Worm (Caenorhabditis elegans) whole organism, late embryonic: ENCODE results near the gene imp-2.
A peak's percentile ranks its signal among the peaks of the same experiment; 100 is the strongest.

ENCODE experiments used
- T23F11.4 ChIP-seq: fragments of 200-800 bp; sonication (Bioruptor generic); optimal IDR thresholded peaks from 2 replicates; lab custom pipeline; 2018; ENCODE audit warnings: mild to moderate bottlenecking, missing genetic modification characterization, missing compliant biosample characterization
- ahr-1 ChIP-seq: sonication (generic microtip); optimal IDR thresholded peaks from 2 replicates; lab custom pipeline; 2016; ENCODE audit warnings: missing genetic modification characterization, missing compliant biosample characterization
- ceh-14 ChIP-seq: sonication (generic microtip); optimal IDR thresholded peaks from 2 replicates; lab custom pipeline; 2016; ENCODE audit warnings: missing genotype, missing genetic modification characterization, missing compliant biosample characterization
- ceh-18 ChIP-seq: sonication (generic microtip); optimal IDR thresholded peaks from 2 replicates; lab custom pipeline; 2016; ENCODE audit warnings: missing genetic modification characterization, missing compliant biosample characterization
- ceh-22 ChIP-seq: sonication (generic microtip); optimal IDR thresholded peaks from 2 replicates; lab custom pipeline; 2017; ENCODE audit warnings: missing biosample characterization, missing genetic modification characterization
- ceh-24 ChIP-seq: sonication (generic microtip); optimal IDR thresholded peaks from 2 replicates; lab custom pipeline; 2016; ENCODE audit warnings: mild to moderate bottlenecking, missing genetic modification characterization, missing compliant biosample characterization
- ceh-30 ChIP-seq: fragments of 150-350 bp; optimal IDR thresholded peaks from 2 replicates; lab custom pipeline; 2014; ENCODE audit warnings: missing biosample characterization, missing genetic modification characterization
- ceh-45 ChIP-seq: fragments of 200-800 bp; sonication (Bioruptor generic); IDR thresholded peaks from 2 replicates; pipeline ENCODE4 v1.3.6; 2022; ENCODE audit warnings: missing genetic modification reagents, missing genetic modification characterization, missing compliant biosample characterization
- ceh-48 ChIP-seq: sonication (generic microtip); optimal IDR thresholded peaks from 2 replicates; lab custom pipeline; 2016; ENCODE audit warnings: missing genetic modification characterization, inconsistent platforms, missing compliant biosample characterization
- ceh-6 ChIP-seq: fragments of 200-800 bp; sonication (Bioruptor generic); optimal IDR thresholded peaks from 2 replicates; lab custom pipeline; 2018; ENCODE audit warnings: mild to moderate bottlenecking, missing genetic modification characterization, missing compliant biosample characterization
- che-1 ChIP-seq: sonication (generic microtip); optimal IDR thresholded peaks from 2 replicates; lab custom pipeline; 2016; ENCODE audit warnings: mild to moderate bottlenecking, missing genetic modification characterization, missing compliant biosample characterization
- elt-2 ChIP-seq: sonication (generic microtip); optimal IDR thresholded peaks from 2 replicates; lab custom pipeline; 2016; ENCODE audit warnings: missing genetic modification reagents, missing genetic modification characterization, missing compliant biosample characterization
- elt-4 ChIP-seq: sonication (generic microtip); optimal IDR thresholded peaks from 2 replicates; lab custom pipeline; 2016; ENCODE audit warnings: missing genetic modification characterization, missing compliant biosample characterization
- fkh-6 ChIP-seq: sonication (generic microtip); optimal IDR thresholded peaks from 2 replicates; lab custom pipeline; 2016; ENCODE audit warnings: missing genetic modification characterization, missing compliant biosample characterization
- hlh-13 ChIP-seq: fragments of 200-800 bp; sonication (Bioruptor generic); optimal IDR thresholded peaks from 2 replicates; lab custom pipeline; 2018; ENCODE audit warnings: mild to moderate bottlenecking, missing genetic modification characterization, missing compliant biosample characterization
- hlh-15 ChIP-seq: sonication (generic microtip); optimal IDR thresholded peaks from 2 replicates; lab custom pipeline; 2016; ENCODE audit warnings: missing genetic modification characterization, missing compliant biosample characterization
- hlh-8 ChIP-seq: sonication (generic microtip); optimal IDR thresholded peaks from 2 replicates; lab custom pipeline; 2016; ENCODE audit warnings: missing genotype, missing genetic modification characterization, missing compliant biosample characterization
- mec-3 ChIP-seq: sonication (generic microtip); optimal IDR thresholded peaks from 2 replicates; lab custom pipeline; 2016; ENCODE audit warnings: borderline replicate concordance, missing genetic modification characterization, missing compliant biosample characterization
- nfya-1 ChIP-seq: sonication (generic microtip); optimal IDR thresholded peaks from 2 replicates; lab custom pipeline; 2017; ENCODE audit warnings: missing genetic modification characterization, mild to moderate bottlenecking, missing compliant biosample characterization, antibody characterized with exemption, moderate library complexity
- nhr-11 ChIP-seq: fragments of 150-350 bp; optimal IDR thresholded peaks from 2 replicates; lab custom pipeline; 2014; ENCODE audit warnings: missing biosample characterization, missing genetic modification characterization
- nhr-232 ChIP-seq: sonication (generic microtip); optimal IDR thresholded peaks from 2 replicates; lab custom pipeline; 2016; ENCODE audit warnings: missing genetic modification characterization, missing compliant biosample characterization
- npax-4 ChIP-seq: sonication (generic microtip); optimal IDR thresholded peaks from 2 replicates; lab custom pipeline; 2016; ENCODE audit warnings: missing genetic modification characterization, missing compliant biosample characterization
- pha-2 ChIP-seq: sonication (generic microtip); optimal IDR thresholded peaks from 2 replicates; lab custom pipeline; 2017; ENCODE audit warnings: mild to moderate bottlenecking, missing genetic modification characterization, missing compliant biosample characterization
- sdc-2 ChIP-seq: sonication (generic microtip); optimal IDR thresholded peaks from 2 replicates; lab custom pipeline; 2016; ENCODE audit warnings: missing genotype, missing genetic modification characterization, missing compliant biosample characterization
- sox-4 ChIP-seq: sonication (generic microtip); optimal IDR thresholded peaks from 2 replicates; lab custom pipeline; 2017; ENCODE audit warnings: mild to moderate bottlenecking, missing genetic modification characterization, inconsistent platforms, missing compliant biosample characterization
- syd-9 ChIP-seq: sonication (generic microtip); optimal IDR thresholded peaks from 2 replicates; lab custom pipeline; 2016; ENCODE audit warnings: mild to moderate bottlenecking, missing genetic modification characterization, moderate library complexity, missing compliant biosample characterization
- tbx-2 ChIP-seq: sonication (generic microtip); optimal IDR thresholded peaks from 2 replicates; lab custom pipeline; 2016; ENCODE audit warnings: missing genetic modification characterization, missing compliant biosample characterization
- tbx-7 ChIP-seq: sonication (generic microtip); optimal IDR thresholded peaks from 2 replicates; lab custom pipeline; 2016; ENCODE audit warnings: missing genotype, missing genetic modification characterization, missing compliant biosample characterization
- unc-3 ChIP-seq, 2 experiments: fragments of 200-800 bp in 1 of 2; sonication (Bioruptor generic) in 1 of 2; sonication (generic microtip) in 1 of 2; conservative IDR thresholded peaks in 1 of 2; optimal IDR thresholded peaks in 1 of 2; 2 replicates each; pipeline versions ENCODE4 v1.3.6 to Lab custom; 2016 to 2022; ENCODE audit warnings: missing compliant biosample characterization in 2 of 2, missing genetic modification characterization in 2 of 2, missing genetic modification reagents in 1 of 2
- unc-42 ChIP-seq: sonication (generic microtip); optimal IDR thresholded peaks from 2 replicates; lab custom pipeline; 2016; ENCODE audit warnings: missing genotype, missing genetic modification characterization, missing compliant biosample characterization
- unc-55 ChIP-seq: sonication (generic microtip); optimal IDR thresholded peaks from 2 replicates; lab custom pipeline; 2017; ENCODE audit warnings: missing biosample characterization, missing genetic modification reagents, missing genetic modification characterization
- unc-86 ChIP-seq: sonication (generic microtip); optimal IDR thresholded peaks from 2 replicates; lab custom pipeline; 2016; ENCODE audit warnings: missing genetic modification characterization, missing compliant biosample characterization
- ztf-16 ChIP-seq: sonication (generic microtip); optimal IDR thresholded peaks from 2 replicates; lab custom pipeline; 2017; ENCODE audit warnings: missing genetic modification characterization, missing compliant biosample characterization

imp-2 gene

DNA sequence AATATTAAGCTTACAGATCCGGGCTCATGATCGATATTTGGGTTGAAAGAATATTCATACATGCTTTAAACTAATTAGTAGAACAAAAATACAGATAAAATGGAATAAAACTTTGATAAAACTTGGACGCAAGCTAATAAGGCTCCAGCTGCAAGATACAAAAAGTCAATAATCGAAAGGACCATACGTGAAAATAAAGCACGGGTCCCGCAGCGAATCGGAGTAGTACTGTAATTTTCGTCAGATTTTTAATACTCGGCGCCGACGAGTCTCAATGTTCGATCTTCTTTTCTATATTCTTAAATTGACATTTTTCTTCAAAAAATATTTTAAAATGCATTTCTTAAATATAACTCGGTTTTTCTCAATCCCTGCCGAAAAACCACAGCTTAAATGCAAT lies 6.0 kb upstream of the imp-2 start, which contains the start of gene spo-11:
TSS of gene spo-11 (minus strand) at position 189 of the 400 bp plus-strand sequence.
- TF ChIP-seq ceh-14 (no peak), syd-9 (tag; lab: Kevin White, UChicago) (no peak), hlh-13 (GFP tag; lab: Kevin White, UChicago) (no peak), ceh-24 (tag; lab: Kevin White, UChicago) (no peak), unc-86 (tag; lab: Kevin White, UChicago) (no peak), sox-4 (tag; lab: Kevin White, UChicago) (no peak), unc-42 (tag; lab: Kevin White, UChicago) (no peak), hlh-8 (tag; lab: Kevin White, UChicago) (no peak), hlh-15 (tag; lab: Kevin White, UChicago) (no peak), nhr-232 (no peak), ceh-48 (no peak), sdc-2 (no peak), ceh-6 (GFP tag; lab: Kevin White, UChicago) (no peak)

DNA sequence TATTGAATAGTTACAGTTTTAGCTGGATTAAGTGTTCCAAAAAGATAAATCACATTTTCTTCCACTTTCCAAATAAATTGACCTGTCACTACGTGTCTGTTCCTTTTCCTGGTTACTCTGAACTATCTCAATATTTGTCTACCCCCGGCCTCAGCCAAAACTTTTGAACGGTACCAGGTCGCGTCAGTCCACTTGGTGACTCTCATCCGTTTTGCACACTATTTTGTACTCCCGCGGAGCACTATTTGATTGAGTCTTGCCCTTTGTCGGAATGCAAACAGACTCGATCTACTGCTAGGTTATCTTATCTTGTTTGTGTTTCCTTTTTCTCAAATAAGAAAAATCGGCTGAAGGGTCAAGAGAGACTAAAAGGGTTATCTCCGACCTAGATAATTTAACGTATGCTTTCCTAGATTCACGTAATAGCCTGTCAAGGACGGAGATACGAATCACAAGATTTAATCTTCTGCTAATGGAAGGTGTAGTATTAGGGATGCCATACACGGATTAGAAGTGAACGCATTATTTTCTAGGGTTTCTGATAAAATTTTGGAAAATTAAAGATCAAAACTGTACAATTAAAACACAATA lies 1.4 kb upstream of the imp-2 start:
- TF ChIP-seq unc-55 (GFP tag; lab: Kevin White, UChicago), result no peak
- TF ChIP-seq elt-2 (tag; lab: Kevin White, UChicago), result peak; percentile 15

DNA sequence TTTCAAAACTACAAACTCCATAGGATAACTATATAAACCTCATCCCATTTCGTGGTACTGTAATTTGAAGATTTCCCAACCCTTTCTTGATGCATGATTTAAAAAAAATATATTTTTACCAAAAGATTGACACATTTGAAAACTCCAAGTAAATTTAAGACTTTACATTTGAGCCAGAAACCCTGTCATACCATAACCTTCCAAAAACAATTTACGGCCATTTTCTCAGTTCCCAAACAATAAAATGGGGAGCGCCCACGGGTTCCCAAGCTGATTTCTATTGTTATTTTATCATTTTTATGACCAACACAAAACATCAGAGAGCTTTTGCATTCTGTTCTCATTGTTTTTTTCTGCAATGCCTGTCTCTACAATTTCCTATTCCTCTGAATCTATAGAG lies 6.0 kb downstream of the imp-2 start, which contains the start of gene clc-9:
TSS of gene clc-9 (plus strand) at position 301 of the 400 bp plus-strand sequence.
- TF ChIP-seq fkh-6 (tag; lab: Kevin White, UChicago) (no peak), ceh-22 (no peak), npax-4 (tag; lab: Kevin White, UChicago) (no peak), ztf-16 (tag; lab: Kevin White, UChicago) (no peak), tbx-2 (tag; lab: Kevin White, UChicago) (no peak), nhr-11 (tag; lab: Kevin White, UChicago) (no peak), ceh-45 (GFP tag; lab: Robert Waterston, UW) (no peak), hlh-15 (tag; lab: Kevin White, UChicago) (no peak), sdc-2 (no peak), T23F11.4 (GFP tag; lab: Kevin White, UChicago) (no peak), hlh-13 (GFP tag; lab: Kevin White, UChicago) (no peak), unc-3 (GFP tag; conservative IDR thresholded peaks at IDR 0.05; lab: Robert Waterston, UW) (no peak), unc-3 (tag; optimal IDR thresholded peaks at IDR 0.05; lab: Kevin White, UChicago) (no peak)

DNA sequence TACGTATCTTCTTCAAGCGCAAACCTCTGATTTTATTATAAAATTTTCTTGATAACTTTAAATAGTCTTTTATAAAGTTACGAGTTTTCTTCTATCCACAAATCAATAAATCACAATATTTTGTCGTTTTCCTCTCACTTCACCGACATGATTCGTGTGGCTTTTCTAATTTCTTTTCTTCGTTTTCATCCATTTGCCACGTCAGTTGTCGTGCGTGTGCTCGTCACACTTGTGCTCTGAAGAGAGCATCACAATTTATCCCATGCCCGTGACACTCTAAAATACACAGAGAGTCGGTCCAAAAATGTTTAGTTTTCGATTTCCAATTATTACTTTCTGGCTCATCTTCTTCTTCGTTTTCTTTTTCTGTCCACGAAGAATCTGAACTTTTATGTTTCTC lies 6.8 kb downstream of the imp-2 start:
- no peak for TF ChIP-seq ceh-6 (GFP tag; lab: Kevin White, UChicago)
- TF ChIP-seq unc-86 (tag; lab: Kevin White, UChicago), result no peak
- no peak for TF ChIP-seq ceh-18 (tag; lab: Kevin White, UChicago)
- TF ChIP-seq fkh-6 (tag; lab: Kevin White, UChicago), result no peak
- no peak for TF ChIP-seq tbx-7 (tag; lab: Kevin White, UChicago)
- no peak for TF ChIP-seq ceh-30 (tag; lab: Kevin White, UChicago)
- no peak for TF ChIP-seq che-1 (tag; lab: Kevin White, UChicago)

DNA sequence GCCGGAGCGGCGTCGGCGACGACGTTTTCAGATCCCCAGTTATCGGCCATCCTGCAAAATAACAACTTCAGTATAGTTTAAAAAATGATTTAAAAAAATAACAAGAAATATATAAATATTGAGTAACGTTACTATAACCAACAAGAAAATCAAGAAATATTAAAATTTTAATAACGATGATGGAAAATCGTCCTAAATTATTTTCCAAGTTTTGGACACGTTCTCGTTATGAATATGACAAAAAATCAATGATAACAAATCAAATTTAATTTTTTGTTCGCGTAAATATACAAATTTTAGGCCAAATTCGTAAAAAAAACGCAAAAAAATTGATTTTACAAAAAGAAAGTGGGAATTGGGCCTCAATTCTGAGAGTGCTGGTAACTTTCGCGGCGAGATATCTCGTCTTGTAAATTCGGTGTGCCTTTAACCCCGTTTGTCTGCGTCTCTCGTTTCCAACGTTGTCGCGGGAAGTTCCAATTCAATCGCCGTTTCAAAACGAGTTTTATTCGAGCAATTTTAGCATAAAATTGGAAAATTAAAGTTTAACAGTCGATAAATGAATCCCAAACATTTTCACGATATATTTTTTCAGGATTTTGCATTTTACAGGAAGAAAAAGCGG lies 7.6 kb downstream of the imp-2 start, which contains the start of gene rps-5:
TSS of gene rps-5 (minus strand) at position 51 of the 625 bp plus-strand sequence.
- peak; percentile 12 for TF ChIP-seq unc-55 (GFP tag; lab: Kevin White, UChicago)
- TF ChIP-seq ceh-45 (GFP tag; lab: Robert Waterston, UW), result no peak
- TF ChIP-seq ztf-16 (tag; lab: Kevin White, UChicago), result no peak
- TF ChIP-seq pha-2 (tag; lab: Kevin White, UChicago), result no peak
- peak; percentile 62 for TF ChIP-seq nfya-1 (tag; lab: Kevin White, UChicago)
- TF ChIP-seq ceh-18 (tag; lab: Kevin White, UChicago), result no peak
- no peak for TF ChIP-seq T23F11.4 (GFP tag; lab: Kevin White, UChicago)
- no peak for TF ChIP-seq mec-3 (tag; lab: Kevin White, UChicago)
- no peak for TF ChIP-seq ceh-48
- TF ChIP-seq elt-4, result no peak
- no peak for TF ChIP-seq ahr-1 (tag; lab: Kevin White, UChicago)
- no peak for TF ChIP-seq ceh-30 (tag; lab: Kevin White, UChicago)
- peak; percentile 72 for TF ChIP-seq unc-42 (tag; lab: Kevin White, UChicago)
